Worm (Caenorhabditis elegans) whole organism, young adult: Measurements from ENCODE around the gene T26H5.8.

Experiments used
- F37B4.10 ChIP-seq: fragments of 200-800 bp; sonication (Bioruptor generic); IDR thresholded peaks from 2 replicates; pipeline ENCODE4 v1.3.6; 2022; ENCODE audit warnings: missing genetic modification characterization, missing compliant biosample characterization
- K11D2.4 ChIP-seq: fragments of 200-800 bp; sonication (Bioruptor generic); IDR thresholded peaks from 2 replicates; pipeline ENCODE4 v1.3.6; 2022; ENCODE audit warnings: missing genetic modification reagents, missing genetic modification characterization, missing compliant biosample characterization
- Y56A3A.18 ChIP-seq: fragments of 200-800 bp; sonication (Bioruptor generic); IDR thresholded peaks from 2 replicates; pipeline ENCODE4 v1.3.6; 2022; ENCODE audit warnings: missing genetic modification reagents, missing genetic modification characterization, missing compliant biosample characterization
- Y67H2A.10 ChIP-seq: fragments of 200-800 bp; sonication (Bioruptor generic); conservative IDR thresholded peaks from 2 replicates; pipeline ENCODE4 v1.3.6; 2022; ENCODE audit warnings: missing genetic modification reagents, missing genetic modification characterization, missing compliant biosample characterization
- ama-1 ChIP-seq, 3 experiments: fragments of 150-350 bp in 1 of 3; sonication (generic microtip) in 2 of 3; optimal IDR thresholded peaks; 2 replicates each; lab custom pipeline; 2014 to 2018; ENCODE audit warnings: missing biosample characterization in 2 of 3, missing genetic modification characterization in 2 of 3, missing genetic modification reagents in 2 of 3
- atf-7 ChIP-seq: sonication (generic microtip); optimal IDR thresholded peaks from 2 replicates; lab custom pipeline; 2017; ENCODE audit warnings: mild to moderate bottlenecking, missing genetic modification characterization, missing compliant biosample characterization
- ceh-27 ChIP-seq: fragments of 200-800 bp; sonication (Bioruptor generic); optimal IDR thresholded peaks from 2 replicates; lab custom pipeline; 2018; ENCODE audit warnings: mild to moderate bottlenecking, missing genetic modification characterization, moderate library complexity, missing compliant biosample characterization
- ceh-58 ChIP-seq: fragments of 200-800 bp; sonication (Bioruptor generic); IDR thresholded peaks from 2 replicates; pipeline ENCODE4 v1.3.6; 2022; ENCODE audit warnings: missing genetic modification characterization, missing compliant biosample characterization
- ceh-79 ChIP-seq: sonication (generic microtip); optimal IDR thresholded peaks from 2 replicates; lab custom pipeline; 2017; ENCODE audit warnings: mild to moderate bottlenecking, missing genetic modification characterization, missing compliant biosample characterization
- nfya-1 ChIP-seq: sonication (generic microtip); optimal IDR thresholded peaks from 2 replicates; lab custom pipeline; 2017; ENCODE audit warnings: antibody characterized with exemption, missing compliant biosample characterization, missing genetic modification characterization, borderline replicate concordance; ENCODE audit not compliant: insufficient read depth
- nfyb-1 ChIP-seq: fragments of 200-800 bp; sonication (Bioruptor generic); IDR thresholded peaks from 2 replicates; pipeline ENCODE4 v1.3.6; 2022; ENCODE audit warnings: missing genetic modification reagents, missing genetic modification characterization, missing compliant biosample characterization
- pbrm-1 ChIP-seq: fragments of 200-800 bp; sonication (Bioruptor generic); IDR thresholded peaks from 2 replicates; pipeline ENCODE4 v1.3.6; 2022; ENCODE audit warnings: missing genetic modification reagents, missing genetic modification characterization, missing compliant biosample characterization
- pha-4 ChIP-seq: fragments of 150-350 bp; sonication (generic microtip); optimal IDR thresholded peaks from 2 replicates; lab custom pipeline; 2014; ENCODE audit warnings: missing biosample characterization, missing genetic modification reagents, missing genetic modification characterization
- snpc-1.3 ChIP-seq: sonication (generic microtip); optimal IDR thresholded peaks from 2 replicates; lab custom pipeline; 2017; ENCODE audit warnings: missing genetic modification characterization, mild to moderate bottlenecking, missing compliant biosample characterization, antibody characterized with exemption, moderate library complexity, missing genotype, missing genetic modification reagents; ENCODE audit not compliant: insufficient read depth

DNA sequence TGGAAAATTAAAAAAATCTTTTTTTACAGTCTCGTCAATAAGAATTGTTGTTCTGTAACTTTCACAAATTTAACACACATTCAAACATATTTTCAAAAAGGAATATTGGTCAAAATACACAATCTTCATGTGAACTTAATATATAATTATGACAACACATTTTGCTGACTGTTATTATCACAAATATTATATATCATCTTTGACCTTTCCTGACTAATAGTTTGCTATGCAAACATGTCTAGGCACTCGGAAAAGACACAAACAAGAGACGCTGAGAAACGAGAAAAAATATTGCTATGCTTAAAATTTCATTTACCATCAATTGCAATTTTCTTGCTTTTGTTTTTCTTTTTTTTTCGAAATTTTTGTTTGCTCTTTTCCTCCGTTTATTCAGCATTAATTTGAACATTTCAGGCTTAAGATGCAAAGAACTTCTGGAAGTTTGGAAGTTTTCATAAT is 30.6 kb downstream of the T26H5.8 start, which contains the start of gene fbxa-135:
- TF ChIP-seq ceh-58 (GFP tag; lab: Robert Waterston, UW) (no peak), Y67H2A.10 (GFP tag; lab: Robert Waterston, UW) (no peak), snpc-1.3 (tag; lab: Kevin White, UChicago) (no peak), K11D2.4 (GFP tag; lab: Robert Waterston, UW) (no peak), pbrm-1 (GFP tag; lab: Robert Waterston, UW) (no peak), nfyb-1 (GFP tag; lab: Robert Waterston, UW) (no peak), atf-7 (no peak), F37B4.10 (no peak), ceh-79 (tag; lab: Kevin White, UChicago) (no peak), pha-4 (no peak), Y56A3A.18 (GFP tag; lab: Robert Waterston, UW) (no peak), nfya-1 (tag; lab: Kevin White, UChicago) (no peak), ceh-27 (no peak), ama-1 (optimal IDR thresholded peaks at IDR 0.05; lab: Kevin White, UChicago) (no peak), ama-1 (GFP tag; optimal IDR thresholded peaks at IDR 0.05; lab: Kevin White, UChicago) (no peak)
